Fruit fly (Drosophila melanogaster) whole organism, pupa: ENCODE measurements around the gene CG33272.
A peak's percentile ranks its signal among the peaks of the same experiment; 100 is the strongest.

Experiments
- CG10348 ChIP-seq: fragments of 200-800 bp; sonication (Bioruptor generic); IDR thresholded peaks from 2 replicates; pipeline ENCODE4 v1.3.6; 2022; ENCODE audit warnings: missing biosample characterization, missing genetic modification characterization
- CG12605 ChIP-seq: fragments of 200-800 bp; sonication (Bioruptor generic); IDR thresholded peaks from 2 replicates; pipeline ENCODE4 v1.3.6; 2022; ENCODE audit warnings: missing biosample characterization, missing genetic modification characterization
- CG13204 ChIP-seq: fragments of 200-800 bp; sonication (Bioruptor generic); optimal IDR thresholded peaks from 2 replicates; lab custom pipeline; 2018; ENCODE audit warnings: missing biosample characterization, mild to moderate bottlenecking, missing genetic modification characterization, moderate library complexity
- CG14655 ChIP-seq: fragments of 200-800 bp; sonication (Bioruptor generic); optimal IDR thresholded peaks from 3 replicates; lab custom pipeline; 2017; ENCODE audit warnings: mild to moderate bottlenecking, missing biosample characterization, missing genetic modification reagents, missing genetic modification characterization
- CG15710 ChIP-seq: fragments of 200-800 bp; sonication (Bioruptor generic); optimal IDR thresholded peaks from 2 replicates; lab custom pipeline; 2018; ENCODE audit warnings: missing biosample characterization, mild to moderate bottlenecking, missing genetic modification characterization, moderate library complexity
- CG17806 ChIP-seq: fragments of 200-800 bp; sonication (Bioruptor generic); optimal IDR thresholded peaks from 2 replicates; lab custom pipeline; 2018; ENCODE audit warnings: missing biosample characterization, mild to moderate bottlenecking, missing genetic modification characterization, moderate library complexity
- CG32121 ChIP-seq: fragments of 200-800 bp; sonication (Bioruptor generic); IDR thresholded peaks from 2 replicates; pipeline ENCODE4 v1.3.6; 2022; ENCODE audit warnings: missing biosample characterization, missing genetic modification characterization
- CG34367 ChIP-seq: fragments of 200-800 bp; sonication (Bioruptor generic); optimal IDR thresholded peaks from 2 replicates; lab custom pipeline; 2018; ENCODE audit warnings: missing biosample characterization, mild to moderate bottlenecking, missing genetic modification characterization
- CG4496 ChIP-seq: fragments of 200-800 bp; sonication (Bioruptor generic); IDR thresholded peaks from 3 replicates; pipeline ENCODE4 v1.3.6; 2022; ENCODE audit warnings: missing biosample characterization, missing genetic modification characterization
- CG8159 ChIP-seq: fragments of 200-800 bp; sonication (Bioruptor generic); optimal IDR thresholded peaks from 3 replicates; lab custom pipeline; 2018; ENCODE audit warnings: missing biosample characterization, mild to moderate bottlenecking, missing genetic modification characterization, moderate library complexity
- CG8301 ChIP-seq: fragments of 200-800 bp; sonication (Bioruptor generic); optimal IDR thresholded peaks from 2 replicates; lab custom pipeline; 2018; ENCODE audit warnings: missing biosample characterization, mild to moderate bottlenecking, missing genetic modification characterization
- CG9948 ChIP-seq: fragments of 200-800 bp; sonication (Bioruptor generic); optimal IDR thresholded peaks from 2 replicates; lab custom pipeline; 2018; ENCODE audit warnings: missing biosample characterization, mild to moderate bottlenecking, missing genetic modification characterization, moderate library complexity
- D1 ChIP-seq: fragments of 200-800 bp; sonication (Bioruptor generic); optimal IDR thresholded peaks from 2 replicates; lab custom pipeline; 2018; ENCODE audit warnings: missing biosample characterization, mild to moderate bottlenecking, missing genetic modification characterization, moderate library complexity
- EcR ChIP-seq: fragments of 200-800 bp; sonication (Bioruptor generic); optimal IDR thresholded peaks from 3 replicates; lab custom pipeline; 2019; ENCODE audit warnings: missing biosample characterization, missing genetic modification characterization, mild to moderate bottlenecking, moderate library complexity, missing genetic modification reagents
- Ets98B ChIP-seq: fragments of 200-800 bp; sonication (Bioruptor generic); IDR thresholded peaks from 2 replicates; pipeline ENCODE4 v1.3.6; 2022; ENCODE audit warnings: missing biosample characterization, missing genetic modification characterization
- Pif1A ChIP-seq: fragments of 200-800 bp; sonication (Bioruptor generic); optimal IDR thresholded peaks from 3 replicates; lab custom pipeline; 2016; ENCODE audit warnings: missing biosample characterization, missing genetic modification characterization
- Pif1B ChIP-seq: fragments of 200-800 bp; sonication (Bioruptor generic); optimal IDR thresholded peaks from 3 replicates; lab custom pipeline; 2016; ENCODE audit warnings: missing biosample characterization, missing genetic modification characterization
- Snoo ChIP-seq: fragments of 200-800 bp; sonication (Bioruptor generic); optimal IDR thresholded peaks from 3 replicates; lab custom pipeline; 2017; ENCODE audit warnings: missing biosample characterization, mild to moderate bottlenecking, missing genetic modification characterization, inconsistent platforms
- fd96Ca ChIP-seq: fragments of 200-800 bp; sonication (Bioruptor generic); IDR thresholded peaks from 3 replicates; pipeline ENCODE4 v1.3.6; 2022; ENCODE audit warnings: missing biosample characterization, missing genetic modification characterization
- gl ChIP-seq: fragments of 200-800 bp; sonication (Bioruptor generic); optimal IDR thresholded peaks from 2 replicates; lab custom pipeline; 2018; ENCODE audit warnings: missing biosample characterization, mild to moderate bottlenecking, missing genetic modification characterization
- rn ChIP-seq: fragments of 200-800 bp; sonication (Bioruptor generic); IDR thresholded peaks from 2 replicates; pipeline ENCODE4 v1.3.6; 2022; ENCODE audit warnings: missing biosample characterization, missing genetic modification characterization

Gene CG33272

dm6 chr3L:11472991-11473390 lies 37.4 kb downstream of the CG33272 start, which contains the start of gene Vha16-3:
Gene Vha16-3 (plus strand): TSS chr3L:11473291.
- no peak for TF ChIP-seq CG34367
- no peak for TF ChIP-seq Ets98B (GFP tag; lab: Robert Waterston, UW)
- no peak for TF ChIP-seq gl (tag; lab: Kevin White, UChicago)
- TF ChIP-seq, all 21 proteins: peak for 0

- TF ChIP-seq CG14655 (no peak), Snoo (tag; lab: Kevin White, UChicago) (no peak), CG13204 (GFP tag; lab: Kevin White, UChicago) (no peak), CG17806 (no peak), CG8159 (tag; lab: Kevin White, UChicago) (no peak), D1 (tag; lab: Kevin White, UChicago) (no peak), EcR (GFP tag; lab: Kevin White, UChicago) (no peak), Pif1A (GFP tag; lab: Kevin White, UChicago) (no peak), CG4496 (no peak)
- TF ChIP-seq, all 21 proteins: peak for 0
These were observed 38.0 kb downstream of the CG33272 start for dm6 chr3L:11472388-11472787.

dm6 chr3L:11466985-11467384 lies 43.4 kb downstream of the CG33272 start:
- TF ChIP-seq CG17806 (peak; percentile 34), Snoo (tag; lab: Kevin White, UChicago) (no peak), CG10348 (GFP tag; lab: Robert Waterston, UW) (no peak), CG12605 (GFP tag; lab: Robert Waterston, UW) (no peak), gl (tag; lab: Kevin White, UChicago) (no peak), CG34367 (no peak), CG4496 (no peak), CG15710 (tag; lab: Kevin White, UChicago) (peak; percentile 45), EcR (GFP tag; lab: Kevin White, UChicago) (no peak), CG8159 (tag; lab: Kevin White, UChicago) (peak; percentile 68), Ets98B (GFP tag; lab: Robert Waterston, UW) (no peak), Pif1B (GFP tag; lab: Kevin White, UChicago) (no peak), CG14655 (peak; percentile 21), rn (GFP tag; lab: Robert Waterston, UW) (no peak), fd96Ca (GFP tag; lab: Robert Waterston, UW) (no peak), CG9948 (peak; percentile 56), D1 (tag; lab: Kevin White, UChicago) (no peak)
- TF ChIP-seq, all 21 proteins: peak for 5

dm6 chr3L:11465371-11465914 lies 44.9 kb downstream of the CG33272 start, which contains the start of gene Fum3:
Gene Fum3 (minus strand): TSS chr3L:11465864.
- TF ChIP-seq rn (GFP tag; lab: Robert Waterston, UW) (no peak), CG17806 (no peak), Snoo (tag; lab: Kevin White, UChicago) (no peak), Pif1A (GFP tag; lab: Kevin White, UChicago) (no peak), CG8159 (tag; lab: Kevin White, UChicago) (no peak), CG14655 (no peak), Ets98B (GFP tag; lab: Robert Waterston, UW) (no peak), CG32121 (GFP tag; lab: Robert Waterston, UW) (no peak), D1 (tag; lab: Kevin White, UChicago) (no peak), fd96Ca (GFP tag; lab: Robert Waterston, UW) (no peak), gl (tag; lab: Kevin White, UChicago) (no peak), CG8301 (tag; lab: Kevin White, UChicago) (no peak)
